Fruit fly (Drosophila melanogaster) whole organism, embryonic: ENCODE data around the gene TTLL6B.

Experiments used
- Atf6 ChIP-seq: fragments of 200-800 bp; sonication (Bioruptor generic); IDR thresholded peaks from 2 replicates; pipeline ENCODE4 v1.3.6; 2022; ENCODE audit warnings: missing biosample characterization, missing genetic modification characterization
- CG10462 ChIP-seq: fragments of 200-800 bp; sonication (Bioruptor generic); optimal IDR thresholded peaks from 2 replicates; lab custom pipeline; 2016; ENCODE audit warnings: missing biosample characterization, missing genetic modification characterization
- CG11504 ChIP-seq: fragments of 200-800 bp; sonication (Bioruptor generic); optimal IDR thresholded peaks from 3 replicates; lab custom pipeline; 2019; ENCODE audit warnings: missing biosample characterization, mild to moderate bottlenecking, missing genetic modification characterization, moderate library complexity
- CG12219 ChIP-seq: fragments of 200-800 bp; sonication (Bioruptor generic); optimal IDR thresholded peaks from 3 replicates; lab custom pipeline; 2018; ENCODE audit warnings: missing biosample characterization, mild to moderate bottlenecking, missing genetic modification characterization
- CG13894 ChIP-seq: fragments of 200-800 bp; sonication (Bioruptor generic); optimal IDR thresholded peaks from 3 replicates; lab custom pipeline; 2018; ENCODE audit warnings: missing biosample characterization, mild to moderate bottlenecking, missing genetic modification characterization, moderate library complexity
- CG1529 ChIP-seq: fragments of 200-800 bp; sonication (Bioruptor generic); optimal IDR thresholded peaks from 3 replicates; lab custom pipeline; 2018; ENCODE audit warnings: missing biosample characterization, missing genetic modification characterization
- CG17568 ChIP-seq: fragments of 200-800 bp; sonication (Bioruptor generic); optimal IDR thresholded peaks from 2 replicates; lab custom pipeline; 2018; ENCODE audit warnings: missing biosample characterization, mild to moderate bottlenecking, missing genetic modification characterization, moderate library complexity
- CG17802 ChIP-seq: fragments of 200-800 bp; sonication (Bioruptor generic); optimal IDR thresholded peaks from 2 replicates; lab custom pipeline; 2018; ENCODE audit warnings: missing biosample characterization, mild to moderate bottlenecking, missing genetic modification characterization, moderate library complexity
- CG17912 ChIP-seq: fragments of 200-800 bp; sonication (Bioruptor generic); optimal IDR thresholded peaks from 2 replicates; lab custom pipeline; 2018; ENCODE audit warnings: missing biosample characterization, mild to moderate bottlenecking, missing genetic modification characterization
- CG1832 ChIP-seq: fragments of 200-800 bp; sonication (Bioruptor generic); optimal IDR thresholded peaks from 2 replicates; lab custom pipeline; 2017; ENCODE audit warnings: missing biosample characterization, mild to moderate bottlenecking, missing genetic modification characterization, inconsistent platforms
- CG3281 ChIP-seq: fragments of 200-800 bp; sonication (Bioruptor generic); optimal IDR thresholded peaks from 3 replicates; lab custom pipeline; 2017; ENCODE audit warnings: missing biosample characterization, mild to moderate bottlenecking, missing genetic modification characterization
- CG34224 ChIP-seq: fragments of 200-800 bp; sonication (Bioruptor generic); IDR thresholded peaks from 3 replicates; pipeline ENCODE4 v1.3.6; 2022; ENCODE audit warnings: missing biosample characterization, missing genetic modification characterization; ENCODE audit not compliant: partially characterized antibody
- CG3726 ChIP-seq: fragments of 200-800 bp; sonication (Bioruptor generic); IDR thresholded peaks from 3 replicates; pipeline ENCODE4, ENCODE4 v1.3.6; 2022; ENCODE audit warnings: missing biosample characterization, missing genetic modification characterization
- CG42726 ChIP-seq: fragments of 200-800 bp; sonication (Bioruptor generic); IDR thresholded peaks from 2 replicates; pipeline ENCODE4 v1.3.6; 2022; ENCODE audit warnings: missing biosample characterization, missing genetic modification characterization; ENCODE audit not compliant: partially characterized antibody
- CG4617 ChIP-seq: fragments of 200-800 bp; sonication (Bioruptor generic); optimal IDR thresholded peaks from 3 replicates; lab custom pipeline; 2016; ENCODE audit warnings: missing biosample characterization, missing genetic modification characterization, borderline replicate concordance
- CG6791 ChIP-seq: fragments of 200-800 bp; sonication (Bioruptor generic); IDR thresholded peaks from 3 replicates; pipeline ENCODE4 v1.3.6; 2022; ENCODE audit warnings: missing biosample characterization, missing genetic modification characterization; ENCODE audit not compliant: partially characterized antibody
- CG7928 ChIP-seq: fragments of 200-800 bp; sonication (Bioruptor generic); optimal IDR thresholded peaks from 2 replicates; lab custom pipeline; 2017; ENCODE audit warnings: missing biosample characterization, mild to moderate bottlenecking, missing genetic modification characterization
- CG7987 ChIP-seq: fragments of 200-800 bp; sonication (Bioruptor generic); optimal IDR thresholded peaks from 2 replicates; lab custom pipeline; 2018; ENCODE audit warnings: missing biosample characterization, mild to moderate bottlenecking, missing genetic modification characterization, moderate library complexity
- CG9817 ChIP-seq: fragments of 200-800 bp; sonication (Bioruptor generic); optimal IDR thresholded peaks from 2 replicates; lab custom pipeline; 2018; ENCODE audit warnings: missing biosample characterization, mild to moderate bottlenecking, missing genetic modification characterization, moderate library complexity
- D ChIP-seq, 2 experiments: fragments of 200-800 bp in 1 of 2; fragments of >200 bp in 1 of 2; sonication (Bioruptor generic) in 1 of 2; optimal IDR thresholded peaks; 2 replicates in 1 of 2; 3 replicates in 1 of 2; lab custom pipeline; 2017; ENCODE audit warnings: mild to moderate bottlenecking in 1 of 2, missing biosample characterization in 1 of 2, missing genetic modification characterization in 1 of 2, missing genetic modification reagents in 1 of 2
- Doc3 ChIP-seq: fragments of 200-800 bp; sonication (Bioruptor generic); IDR thresholded peaks from 3 replicates; pipeline ENCODE4 v1.3.6; 2022; ENCODE audit warnings: missing biosample characterization, missing genetic modification characterization; ENCODE audit not compliant: partially characterized antibody
- E2f2 ChIP-seq: fragments of 200-800 bp; sonication (Bioruptor generic); IDR thresholded peaks from 2 replicates; pipeline ENCODE4 v1.3.6; 2022; ENCODE audit warnings: missing biosample characterization, missing genetic modification characterization
- ERR ChIP-seq: fragments of 200-800 bp; sonication (Bioruptor generic); optimal IDR thresholded peaks from 2 replicates; lab custom pipeline; 2016; ENCODE audit warnings: missing biosample characterization, missing genetic modification characterization
- Elba2 ChIP-seq: fragments of 200-800 bp; sonication (Bioruptor generic); optimal IDR thresholded peaks from 3 replicates; lab custom pipeline; 2016; ENCODE audit warnings: missing biosample characterization, missing genetic modification characterization
- Ets65A ChIP-seq: fragments of 200-800 bp; sonication (Bioruptor generic); peaks from one replicate; lab custom pipeline; 2016; ENCODE audit warnings: missing biosample characterization, missing genetic modification characterization
- H2.0 ChIP-seq: fragments of 200-800 bp; sonication (Bioruptor generic); IDR thresholded peaks from 2 replicates; pipeline ENCODE4 v1.3.6; 2022; ENCODE audit warnings: missing biosample characterization, missing genetic modification characterization
- HmgZ ChIP-seq: fragments of 200-800 bp; sonication (Bioruptor generic); optimal IDR thresholded peaks from 2 replicates; lab custom pipeline; 2018; ENCODE audit warnings: missing biosample characterization, mild to moderate bottlenecking, missing genetic modification characterization
- MBD-R2 ChIP-seq: fragments of 200-800 bp; sonication (Bioruptor generic); IDR thresholded peaks from 2 replicates; pipeline ENCODE4 v1.3.6; 2022; ENCODE audit warnings: missing biosample characterization, missing genetic modification characterization
- Rx ChIP-seq: fragments of 200-800 bp; sonication (Bioruptor generic); IDR thresholded peaks from 2 replicates; pipeline ENCODE4 v1.3.6; 2022; ENCODE audit warnings: missing biosample characterization, missing genetic modification characterization
- Sry-δ ChIP-seq: fragments of 200-800 bp; sonication (Bioruptor generic); optimal IDR thresholded peaks from 2 replicates; lab custom pipeline; 2016; ENCODE audit warnings: missing biosample characterization, missing genetic modification characterization
- abd-A ChIP-seq: fragments of 200-800 bp; sonication (Bioruptor generic); optimal IDR thresholded peaks from 3 replicates; lab custom pipeline; 2019; ENCODE audit warnings: missing biosample characterization, mild to moderate bottlenecking, missing genetic modification characterization, moderate library complexity
- amos ChIP-seq: fragments of 200-800 bp; sonication (Bioruptor generic); IDR thresholded peaks from 2 replicates; pipeline ENCODE4 v1.3.6; 2022; ENCODE audit warnings: missing biosample characterization, missing genetic modification characterization; ENCODE audit not compliant: partially characterized antibody
- az2 ChIP-seq: fragments of 200-800 bp; sonication (Bioruptor generic); optimal IDR thresholded peaks from 3 replicates; lab custom pipeline; 2016; ENCODE audit warnings: missing biosample characterization, missing genetic modification characterization
- bbx ChIP-seq: fragments of 200-800 bp; sonication (Bioruptor generic); IDR thresholded peaks from 2 replicates; pipeline ENCODE4 v1.3.6; 2022; ENCODE audit warnings: missing biosample characterization, missing genetic modification characterization; ENCODE audit not compliant: partially characterized antibody
- cas ChIP-seq: fragments of 200-800 bp; sonication (Bioruptor generic); IDR thresholded peaks from 2 replicates; pipeline ENCODE4 v1.3.6; 2022; ENCODE audit warnings: missing biosample characterization, missing genetic modification characterization
- chinmo ChIP-seq: fragments of 200-800 bp; sonication (Bioruptor generic); IDR thresholded peaks from 4 replicates; pipeline ENCODE4 v1.3.6; 2022; ENCODE audit warnings: missing biosample characterization, missing genetic modification characterization; ENCODE audit not compliant: partially characterized antibody
- chm ChIP-seq: fragments of 200-800 bp; sonication (Bioruptor generic); IDR thresholded peaks from 2 replicates; pipeline ENCODE4 v1.3.6; 2022; ENCODE audit warnings: missing biosample characterization, missing genetic modification characterization
- gfzf ChIP-seq: fragments of 200-800 bp; sonication (Bioruptor generic); optimal IDR thresholded peaks from 2 replicates; lab custom pipeline; 2016; ENCODE audit warnings: missing biosample characterization, mild to moderate bottlenecking, missing genetic modification characterization, moderate library complexity
- gsb-n ChIP-seq: fragments of 200-800 bp; sonication (Bioruptor generic); optimal IDR thresholded peaks from 3 replicates; lab custom pipeline; 2018; ENCODE audit warnings: missing biosample characterization, mild to moderate bottlenecking, missing genetic modification characterization
- hbn ChIP-seq: fragments of 200-800 bp; sonication (Bioruptor generic); IDR thresholded peaks from 2 replicates; pipeline ENCODE4 v1.3.6; 2022; ENCODE audit warnings: missing biosample characterization, missing genetic modification characterization; ENCODE audit not compliant: partially characterized antibody
- jing ChIP-seq: fragments of 200-800 bp; sonication (Bioruptor generic); optimal IDR thresholded peaks from 2 replicates; lab custom pipeline; 2018; ENCODE audit warnings: missing biosample characterization, mild to moderate bottlenecking, missing genetic modification characterization
- nau ChIP-seq: fragments of 200-800 bp; sonication (Bioruptor generic); optimal IDR thresholded peaks from 3 replicates; lab custom pipeline; 2017; ENCODE audit warnings: missing biosample characterization, mild to moderate bottlenecking, missing genetic modification characterization, missing genetic modification reagents
- nerfin-2 ChIP-seq: fragments of 200-800 bp; sonication (Bioruptor generic); IDR thresholded peaks from 2 replicates; pipeline ENCODE4 v1.3.6; 2022; ENCODE audit warnings: missing biosample characterization, missing genetic modification characterization; ENCODE audit not compliant: partially characterized antibody
- org-1 ChIP-seq: fragments of 200-800 bp; sonication (Bioruptor generic); optimal IDR thresholded peaks from 2 replicates; lab custom pipeline; 2017; ENCODE audit warnings: missing biosample characterization, missing genetic modification characterization
- sens ChIP-seq: fragments of 200-800 bp; sonication (Bioruptor generic); peaks from one replicate; lab custom pipeline; 2016; ENCODE audit warnings: missing biosample characterization, missing genetic modification characterization
- sug ChIP-seq: fragments of 200-800 bp; optimal IDR thresholded peaks from 2 replicates; lab custom pipeline; 2019; ENCODE audit warnings: missing biosample characterization, mild to moderate bottlenecking, missing genetic modification characterization, moderate library complexity
- tna ChIP-seq: fragments of 200-800 bp; sonication (Bioruptor generic); IDR thresholded peaks from 2 replicates; pipeline ENCODE4 v1.3.6; 2022; ENCODE audit warnings: missing biosample characterization, missing genetic modification characterization; ENCODE audit not compliant: partially characterized antibody
- yki ChIP-seq: fragments of >200 bp; optimal IDR thresholded peaks from 3 replicates; lab custom pipeline; 2018
- z ChIP-seq: fragments of 200-800 bp; sonication (Bioruptor generic); IDR thresholded peaks from 3 replicates; pipeline ENCODE4 v1.3.6; 2022; ENCODE audit warnings: missing biosample characterization, missing genetic modification characterization
- zfh1 ChIP-seq: fragments of 200-800 bp; sonication (Bioruptor generic); IDR thresholded peaks from 3 replicates; pipeline ENCODE4 v1.3.6; 2022; ENCODE audit warnings: missing biosample characterization, missing genetic modification characterization

TTLL6B gene

DNA sequence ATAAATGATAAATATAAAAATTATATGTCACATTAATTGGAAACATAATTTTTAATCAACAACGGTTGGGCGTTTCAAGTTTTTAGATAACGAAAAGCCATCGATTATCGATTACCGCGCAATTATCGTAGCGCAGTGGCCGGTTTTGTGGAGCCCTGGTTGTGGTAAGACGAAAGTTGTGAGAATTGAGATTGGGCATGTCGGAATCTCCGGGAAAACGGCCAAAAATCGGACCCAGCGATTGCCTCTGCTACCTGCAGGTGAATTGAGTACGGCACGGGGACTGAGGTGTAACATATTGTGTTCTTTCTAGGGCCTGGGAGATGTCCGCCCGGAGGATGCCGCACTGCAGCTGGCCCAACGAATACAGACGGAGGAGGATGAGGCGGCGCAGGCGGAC is 32.8 kb upstream of the TTLL6B start, which contains the start of gene CG3368 (continued):
- TF ChIP-seq nerfin-2 (GFP tag; lab: Robert Waterston, UW) (peak; percentile 84), CG6791 (GFP tag; lab: Robert Waterston, UW) (peak; percentile 73), CG7928 (GFP tag; lab: Kevin White, UChicago) (peak; percentile 93), Rx (no peak), az2 (GFP tag; lab: Kevin White, UChicago) (no peak), CG12219 (GFP tag; lab: Kevin White, UChicago) (no peak), amos (GFP tag; lab: Robert Waterston, UW) (peak; percentile 57; the same call in 1 of the 2 replicates), cas (GFP tag; lab: Robert Waterston, UW) (no peak), CG17568 (GFP tag; lab: Kevin White, UChicago) (no peak), z (GFP tag; lab: Robert Waterston, UW) (no peak), CG34224 (GFP tag; lab: Robert Waterston, UW) (peak; percentile 82), HmgZ (no peak), Doc3 (peak; percentile 24; the same call in 1 of the 3 replicates), CG3726 (GFP tag; lab: Robert Waterston, UW) (no peak), CG4617 (GFP tag; lab: Kevin White, UChicago) (peak; percentile 18), Sry-δ (GFP tag; lab: Kevin White, UChicago) (peak; percentile 34), CG1832 (GFP tag; lab: Kevin White, UChicago) (no peak), MBD-R2 (GFP tag; lab: Robert Waterston, UW) (peak; percentile 84), CG42726 (0 out of 2 replicates have a peak, but pooled peaks have one; percentile 41), hbn (GFP tag; lab: Robert Waterston, UW) (peak; percentile 30; the same call in 1 of the 2 replicates), CG17912 (GFP tag; lab: Kevin White, UChicago) (no peak), org-1 (GFP tag; lab: Kevin White, UChicago) (no peak), CG3281 (GFP tag; lab: Kevin White, UChicago) (no peak), CG10462 (GFP tag; lab: Kevin White, UChicago) (no peak), CG17802 (tag; lab: Kevin White, UChicago) (no peak), Ets65A (peak; percentile 9), sug (peak; percentile 13), zfh1 (GFP tag; lab: Robert Waterston, UW) (0 out of 3 replicates have a peak, but pooled peaks have one; percentile 29), sens (GFP tag; lab: Kevin White, UChicago) (peak; percentile 49), bbx (GFP tag; lab: Robert Waterston, UW) (peak; percentile 70), nau (GFP tag; lab: Kevin White, UChicago) (no peak), CG13894 (tag; lab: Kevin White, UChicago) (peak; percentile 30), D (optimal IDR thresholded peaks at IDR 0.05; lab: Kevin White, UChicago) (no peak), D (GFP tag; optimal IDR thresholded peaks at IDR 0.05; lab: Kevin White, UChicago) (no peak), CG1529 (GFP tag; lab: Kevin White, UChicago) (no peak), jing (no peak), CG9817 (tag; lab: Kevin White, UChicago) (no peak), CG7987 (GFP tag; lab: Kevin White, UChicago) (no peak), yki (no peak), H2.0 (GFP tag; lab: Robert Waterston, UW) (no peak), gsb-n (tag; lab: Kevin White, UChicago) (no peak), chinmo (GFP tag; lab: Robert Waterston, UW) (peak; percentile 65; the same call in 1 of the 4 replicates), CG11504 (tag; lab: Kevin White, UChicago) (peak; percentile 12), chm (GFP tag; lab: Robert Waterston, UW) (no peak), abd-A (tag; lab: Kevin White, UChicago) (no peak), ERR (GFP tag; lab: Kevin White, UChicago) (no peak), Atf6 (GFP tag; lab: Robert Waterston, UW) (no peak), gfzf (no peak), E2f2 (GFP tag; lab: Robert Waterston, UW) (peak; percentile 66), tna (GFP tag; lab: Robert Waterston, UW) (peak; percentile 63; the same call in 1 of the 2 replicates), Elba2 (no peak)
